Worm (Caenorhabditis elegans) whole organism, L3 larva: ENCODE results near the gene sams-3.
A peak's percentile ranks its signal among the peaks of the same experiment; 100 is the strongest.

Experiments used
- R02D3.7 ChIP-seq: fragments of 150-350 bp; optimal IDR thresholded peaks from 2 replicates; lab custom pipeline; 2014; ENCODE audit warnings: missing biosample characterization, missing genetic modification characterization
- aly-2 ChIP-seq: fragments of 150-350 bp; optimal IDR thresholded peaks from 2 replicates; lab custom pipeline; 2014; ENCODE audit warnings: missing biosample characterization, missing genetic modification characterization
- ama-1 ChIP-seq: fragments of 150-350 bp; optimal IDR thresholded peaks from 2 replicates; lab custom pipeline; 2018
- ceh-16 ChIP-seq: sonication (generic microtip); optimal IDR thresholded peaks from 2 replicates; lab custom pipeline; 2017; ENCODE audit warnings: missing biosample characterization, missing genetic modification characterization
- ceh-28 ChIP-seq: fragments of 150-350 bp; optimal IDR thresholded peaks from 2 replicates; lab custom pipeline; 2014; ENCODE audit warnings: missing biosample characterization, missing genetic modification reagents, missing genetic modification characterization
- ceh-82 ChIP-seq: fragments of 150-350 bp; optimal IDR thresholded peaks from 2 replicates; lab custom pipeline; 2014; ENCODE audit warnings: missing biosample characterization, missing genetic modification characterization
- ceh-9 ChIP-seq: sonication (generic microtip); optimal IDR thresholded peaks from 2 replicates; lab custom pipeline; 2018; ENCODE audit warnings: missing biosample characterization, missing genetic modification characterization
- daf-12 ChIP-seq: fragments of 150-350 bp; optimal IDR thresholded peaks from 2 replicates; lab custom pipeline; 2014; ENCODE audit warnings: missing biosample characterization, missing genetic modification reagents, missing genetic modification characterization
- egl-27 ChIP-seq: sonication (generic microtip); optimal IDR thresholded peaks from 4 replicates; lab custom pipeline; 2017; ENCODE audit warnings: missing biosample characterization, missing genetic modification reagents, missing genetic modification characterization
- egl-5 ChIP-seq: fragments of 150-350 bp; optimal IDR thresholded peaks from 2 replicates; lab custom pipeline; 2017; ENCODE audit warnings: missing biosample characterization, missing genetic modification reagents, missing genetic modification characterization, inconsistent platforms
- elt-1 ChIP-seq: fragments of 150-350 bp; optimal IDR thresholded peaks from 2 replicates; lab custom pipeline; 2014; ENCODE audit warnings: missing biosample characterization, missing genetic modification characterization
- elt-2 ChIP-seq: sonication (generic microtip); optimal IDR thresholded peaks from 2 replicates; lab custom pipeline; 2016; ENCODE audit warnings: missing genetic modification reagents, mild to moderate bottlenecking, missing genetic modification characterization, missing compliant biosample characterization
- elt-3 ChIP-seq, 3 experiments: fragments of 150-350 bp in 1 of 3; sonication (generic microtip) in 2 of 3; optimal IDR thresholded peaks; 2 replicates in 2 of 3; 4 replicates in 1 of 3; lab custom pipeline; 2014 to 2017; ENCODE audit warnings: missing biosample characterization in 3 of 3, missing genetic modification characterization in 3 of 3
- eor-1 ChIP-seq, 2 experiments: fragments of 150-350 bp; optimal IDR thresholded peaks; 2 replicates each; lab custom pipeline; 2014 to 2018; ENCODE audit warnings: missing biosample characterization in 2 of 2, missing genetic modification characterization in 2 of 2
- fkh-10 ChIP-seq: sonication (generic microtip); optimal IDR thresholded peaks from 2 replicates; lab custom pipeline; 2017; ENCODE audit warnings: missing biosample characterization, missing genetic modification reagents, missing genetic modification characterization
- hmg-11 ChIP-seq: sonication (generic microtip); optimal IDR thresholded peaks from 2 replicates; lab custom pipeline; 2016; ENCODE audit warnings: missing genetic modification characterization, missing compliant biosample characterization
- lin-39 ChIP-seq: fragments of 150-350 bp; optimal IDR thresholded peaks from 2 replicates; lab custom pipeline; 2018; ENCODE audit warnings: missing biosample characterization, missing genetic modification reagents, missing genetic modification characterization
- mdl-1 ChIP-seq: fragments of 150-350 bp; optimal IDR thresholded peaks from 2 replicates; lab custom pipeline; 2014; ENCODE audit warnings: missing biosample characterization, missing genetic modification characterization
- mml-1 ChIP-seq: fragments of 150-350 bp; sonication (generic microtip); optimal IDR thresholded peaks from 3 replicates; lab custom pipeline; 2014; ENCODE audit warnings: missing biosample characterization, missing genetic modification characterization
- nfya-1 ChIP-seq: sonication (generic microtip); optimal IDR thresholded peaks from 2 replicates; lab custom pipeline; 2017; ENCODE audit warnings: missing genetic modification characterization, mild to moderate bottlenecking, missing compliant biosample characterization, antibody characterized with exemption, moderate library complexity; ENCODE audit not compliant: insufficient read depth
- nhr-12 ChIP-seq: fragments of 150-350 bp; optimal IDR thresholded peaks from 2 replicates; lab custom pipeline; 2014; ENCODE audit warnings: missing biosample characterization, missing genetic modification characterization
- nhr-23 ChIP-seq: fragments of 150-350 bp; optimal IDR thresholded peaks from 2 replicates; lab custom pipeline; 2014; ENCODE audit warnings: missing biosample characterization, missing genetic modification reagents, missing genetic modification characterization
- nhr-237 ChIP-seq: fragments of 150-350 bp; optimal IDR thresholded peaks from 2 replicates; lab custom pipeline; 2014; ENCODE audit warnings: missing biosample characterization, missing genetic modification characterization
- nhr-25 ChIP-seq: sonication (generic microtip); optimal IDR thresholded peaks from 2 replicates; lab custom pipeline; 2017; ENCODE audit warnings: missing biosample characterization, missing genetic modification characterization
- nhr-28 ChIP-seq: fragments of 150-350 bp; optimal IDR thresholded peaks from 2 replicates; lab custom pipeline; 2014; ENCODE audit warnings: missing biosample characterization, missing genetic modification characterization
- nhr-43 ChIP-seq: sonication (generic microtip); optimal IDR thresholded peaks from 2 replicates; lab custom pipeline; 2016; ENCODE audit warnings: mild to moderate bottlenecking, missing genetic modification characterization, missing compliant biosample characterization; ENCODE audit not compliant: poor library complexity, severe bottlenecking
- nhr-67 ChIP-seq: fragments of 150-350 bp; optimal IDR thresholded peaks from 2 replicates; lab custom pipeline; 2014; ENCODE audit warnings: missing biosample characterization, missing genetic modification characterization
- nhr-76 ChIP-seq: fragments of 150-350 bp; sonication (generic microtip); optimal IDR thresholded peaks from 5 replicates; lab custom pipeline; 2014; ENCODE audit warnings: missing biosample characterization, missing genetic modification characterization
- nhr-77 ChIP-seq: fragments of 150-350 bp; optimal IDR thresholded peaks from 2 replicates; lab custom pipeline; 2014; ENCODE audit warnings: missing biosample characterization, missing genetic modification characterization
- pha-4 ChIP-seq: fragments of 150-350 bp; optimal IDR thresholded peaks from 2 replicates; lab custom pipeline; 2014; ENCODE audit warnings: missing biosample characterization, missing genetic modification reagents, missing genetic modification characterization
- pqm-1 ChIP-seq: fragments of 150-350 bp; optimal IDR thresholded peaks from 2 replicates; lab custom pipeline; 2017; ENCODE audit warnings: missing biosample characterization, missing genetic modification characterization, inconsistent platforms
- sea-2 ChIP-seq: fragments of 150-350 bp; sonication (generic microtip); optimal IDR thresholded peaks from 4 replicates; lab custom pipeline; 2014; ENCODE audit warnings: missing biosample characterization, missing genetic modification reagents, missing genetic modification characterization
- snpc-4 ChIP-seq: fragments of 150-350 bp; optimal IDR thresholded peaks from 2 replicates; lab custom pipeline; 2014; ENCODE audit warnings: missing biosample characterization, missing genetic modification characterization
- tbx-2 ChIP-seq: sonication (generic microtip); optimal IDR thresholded peaks from 2 replicates; lab custom pipeline; 2016; ENCODE audit warnings: mild to moderate bottlenecking, missing genetic modification characterization, missing compliant biosample characterization
- unc-39 ChIP-seq: sonication (generic microtip); optimal IDR thresholded peaks from 4 replicates; lab custom pipeline; 2017; ENCODE audit warnings: missing biosample characterization, missing genetic modification characterization
- zag-1 ChIP-seq: fragments of 150-350 bp; optimal IDR thresholded peaks from 2 replicates; lab custom pipeline; 2014; ENCODE audit warnings: missing biosample characterization, missing genetic modification characterization
- ztf-4 ChIP-seq: fragments of 150-350 bp; optimal IDR thresholded peaks from 2 replicates; lab custom pipeline; 2014; ENCODE audit warnings: missing biosample characterization, missing genetic modification characterization

Gene sams-3

ce11 chrIV:5820056-5820799, 28.2 kb upstream of the sams-3 start:
- TF ChIP-seq pha-4: peak; percentile 16
- TF ChIP-seq ceh-16: no peak
- no peak for TF ChIP-seq ceh-9
- TF ChIP-seq lin-39 (tag; lab: Kevin White, UChicago): no peak

ce11 chrIV:5820953-5821352, 27.5 kb upstream of the sams-3 start:
- TF ChIP-seq fkh-10 (GFP tag; lab: Kevin White, UChicago) (no peak), nfya-1 (peak; percentile 22), ceh-28 (tag; lab: Kevin White, UChicago) (no peak), nhr-25 (no peak), elt-2 (tag; lab: Kevin White, UChicago) (peak; percentile 4), nhr-76 (tag; lab: Kevin White, UChicago) (no peak), snpc-4 (tag; lab: Kevin White, UChicago) (no peak), nhr-67 (tag; lab: Kevin White, UChicago) (no peak), ztf-4 (tag; lab: Kevin White, UChicago) (no peak), zag-1 (tag; lab: Kevin White, UChicago) (no peak), pqm-1 (tag; lab: Kevin White, UChicago) (peak; percentile 40), nhr-237 (tag; lab: Kevin White, UChicago) (no peak), tbx-2 (tag; lab: Kevin White, UChicago) (no peak), daf-12 (tag; lab: Kevin White, UChicago) (no peak), aly-2 (no peak), nhr-77 (no peak), ceh-9 (no peak), mdl-1 (tag; lab: Kevin White, UChicago) (no peak), pha-4 (peak; percentile 37), nhr-43 (tag; lab: Kevin White, UChicago) (no peak), R02D3.7 (no peak), elt-3 (tag; optimal IDR thresholded peaks at IDR 0.05; lab: Kevin White, UChicago) (no peak)

ce11 chrIV:5821997-5822396, 26.5 kb upstream of the sams-3 start:
- no peak for TF ChIP-seq egl-27 (tag; lab: Kevin White, UChicago)
- peak; percentile 98 for TF ChIP-seq pha-4
- no peak for TF ChIP-seq nhr-28 (tag; lab: Kevin White, UChicago)
- no peak for TF ChIP-seq nhr-23
- no peak for TF ChIP-seq elt-3 (tag; optimal IDR thresholded peaks at IDR 0.05; lab: Kevin White, UChicago)
- TF ChIP-seq unc-39 (tag; lab: Kevin White, UChicago): no peak
- TF ChIP-seq nhr-77: no peak
- TF ChIP-seq mdl-1 (tag; lab: Kevin White, UChicago): no peak
- TF ChIP-seq daf-12 (tag; lab: Kevin White, UChicago): no peak
- TF ChIP-seq ceh-16: no peak
- TF ChIP-seq ama-1 (lab: Kevin White, UChicago): no peak
- TF ChIP-seq fkh-10 (GFP tag; lab: Kevin White, UChicago): no peak
- no peak for TF ChIP-seq nhr-25
- no peak for TF ChIP-seq nhr-12
- no peak for TF ChIP-seq sea-2 (GFP tag; lab: Kevin White, UChicago)
- TF ChIP-seq ceh-28 (tag; lab: Kevin White, UChicago): no peak
- TF ChIP-seq elt-1: no peak
- no peak for TF ChIP-seq snpc-4 (tag; lab: Kevin White, UChicago)
- no peak for TF ChIP-seq nhr-67 (tag; lab: Kevin White, UChicago)
- no peak for TF ChIP-seq ceh-82 (tag; lab: Kevin White, UChicago)
- TF ChIP-seq egl-5: no peak
- peak; percentile 55 for TF ChIP-seq pqm-1 (tag; lab: Kevin White, UChicago)
- no peak for TF ChIP-seq mml-1 (tag; lab: Kevin White, UChicago)
- TF ChIP-seq elt-2 (tag; lab: Kevin White, UChicago): peak; percentile 6
- no peak for TF ChIP-seq eor-1 (tag; optimal IDR thresholded peaks at IDR 0.05; lab: Kevin White, UChicago)
- peak; percentile 29 for TF ChIP-seq hmg-11 (tag; lab: Kevin White, UChicago)
- TF ChIP-seq nhr-237 (tag; lab: Kevin White, UChicago): no peak

DNA sequence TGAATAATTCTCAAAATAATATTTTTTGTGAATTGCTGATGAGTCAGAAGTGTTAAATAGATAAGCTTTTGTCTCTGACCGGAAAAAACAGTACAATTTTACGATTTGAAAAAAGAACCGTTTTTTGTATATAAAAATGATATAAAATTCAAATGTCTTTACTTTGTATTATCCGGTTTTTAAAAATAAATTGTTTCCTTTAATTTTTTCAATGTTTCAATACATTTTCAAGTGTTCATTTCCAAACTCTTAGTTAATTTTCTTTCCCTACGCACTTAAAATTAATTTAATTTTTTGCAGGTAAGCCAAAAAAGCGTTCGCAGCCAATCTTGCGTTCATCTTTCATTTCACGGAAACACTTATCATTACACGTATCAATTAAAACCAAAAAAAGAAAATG, 24.0 kb upstream of the sams-3 start, which contains the start of gene egal-1:
Gene egal-1, plus strand, starts transcription at position 301 of the 400 bp plus-strand sequence.
- TF ChIP-seq sea-2 (GFP tag; lab: Kevin White, UChicago): no peak
